Fruit fly (Drosophila melanogaster) whole organism, embryonic: ENCODE results near the gene CG14190.
A peak's percentile ranks its signal among the peaks of the same experiment; 100 is the strongest.

Source experiments
- Atf3 ChIP-seq: fragments of 200-800 bp; sonication (Bioruptor generic); optimal IDR thresholded peaks from 3 replicates; lab custom pipeline; 2016; ENCODE audit warnings: missing biosample characterization, missing genetic modification characterization
- B-H1 ChIP-seq: fragments of 200-800 bp; sonication (Bioruptor generic); IDR thresholded peaks from 3 replicates; pipeline ENCODE4 v1.3.6; 2022; ENCODE audit warnings: missing biosample characterization, missing genetic modification characterization
- Bdp1 ChIP-seq: fragments of 200-800 bp; sonication (Bioruptor generic); optimal IDR thresholded peaks from 3 replicates; lab custom pipeline; 2016; ENCODE audit warnings: missing biosample characterization, missing genetic modification characterization
- Blimp-1 ChIP-seq: fragments of 200-800 bp; sonication (Bioruptor generic); optimal IDR thresholded peaks from 3 replicates; lab custom pipeline; 2018; ENCODE audit warnings: missing biosample characterization, missing genetic modification characterization, mild to moderate bottlenecking, moderate library complexity, missing genetic modification reagents
- C15 ChIP-seq: fragments of 200-800 bp; sonication (Bioruptor generic); IDR thresholded peaks from 3 replicates; pipeline ENCODE4 v1.3.6; 2022; ENCODE audit warnings: missing biosample characterization, missing genetic modification characterization
- CG11398 ChIP-seq: fragments of 200-800 bp; sonication (Bioruptor generic); optimal IDR thresholded peaks from 2 replicates; lab custom pipeline; 2016; ENCODE audit warnings: missing biosample characterization, missing genetic modification characterization
- CG11504 ChIP-seq: fragments of 200-800 bp; sonication (Bioruptor generic); optimal IDR thresholded peaks from 3 replicates; lab custom pipeline; 2019; ENCODE audit warnings: missing biosample characterization, mild to moderate bottlenecking, missing genetic modification characterization, moderate library complexity
- CG12659 ChIP-seq: fragments of 200-800 bp; sonication (Bioruptor generic); optimal IDR thresholded peaks from 3 replicates; lab custom pipeline; 2017; ENCODE audit warnings: mild to moderate bottlenecking, missing biosample characterization, missing genetic modification reagents, missing genetic modification characterization
- CG13296 ChIP-seq: fragments of 200-800 bp; sonication (Bioruptor generic); optimal IDR thresholded peaks from 3 replicates; lab custom pipeline; 2018; ENCODE audit warnings: missing biosample characterization, mild to moderate bottlenecking, missing genetic modification characterization
- CG17361 ChIP-seq: fragments of 200-800 bp; sonication (Bioruptor generic); IDR thresholded peaks from 3 replicates; pipeline ENCODE4 v1.3.6; 2022; ENCODE audit warnings: missing biosample characterization, missing genetic modification characterization
- CG18476 ChIP-seq: fragments of 200-800 bp; sonication (Bioruptor generic); optimal IDR thresholded peaks from 2 replicates; lab custom pipeline; 2016; ENCODE audit warnings: missing biosample characterization, mild to moderate bottlenecking, missing genetic modification characterization
- CG18599 ChIP-seq: fragments of 200-800 bp; sonication (Bioruptor generic); optimal IDR thresholded peaks from 3 replicates; lab custom pipeline; 2017; ENCODE audit warnings: missing biosample characterization, missing genetic modification characterization, mild to moderate bottlenecking, moderate library complexity, missing genetic modification reagents
- CG2129 ChIP-seq: fragments of 200-800 bp; sonication (Bioruptor generic); IDR thresholded peaks from 2 replicates; pipeline ENCODE4 v1.3.6; 2022; ENCODE audit warnings: missing biosample characterization, missing genetic modification characterization; ENCODE audit not compliant: partially characterized antibody
- CG3065 ChIP-seq: fragments of 200-800 bp; sonication (Bioruptor generic); optimal IDR thresholded peaks from 2 replicates; lab custom pipeline; 2016; ENCODE audit warnings: missing biosample characterization, missing genetic modification characterization
- CG33213 ChIP-seq: fragments of 200-800 bp; sonication (Bioruptor generic); optimal IDR thresholded peaks from 3 replicates; lab custom pipeline; 2016; ENCODE audit warnings: missing biosample characterization, missing genetic modification characterization
- CG34224 ChIP-seq: fragments of 200-800 bp; sonication (Bioruptor generic); IDR thresholded peaks from 3 replicates; pipeline ENCODE4 v1.3.6; 2022; ENCODE audit warnings: missing biosample characterization, missing genetic modification characterization; ENCODE audit not compliant: partially characterized antibody
- CG4360 ChIP-seq: fragments of 200-800 bp; sonication (Bioruptor generic); IDR thresholded peaks from 2 replicates; pipeline ENCODE4 v1.3.6; 2022; ENCODE audit warnings: missing biosample characterization, missing genetic modification characterization
- CG6765 ChIP-seq: fragments of 200-800 bp; sonication (Bioruptor generic); optimal IDR thresholded peaks from 3 replicates; lab custom pipeline; 2017; ENCODE audit warnings: missing biosample characterization, mild to moderate bottlenecking, missing genetic modification characterization
- CG7556 ChIP-seq: fragments of 200-800 bp; sonication (Bioruptor generic); optimal IDR thresholded peaks from 2 replicates; lab custom pipeline; 2017; ENCODE audit warnings: missing biosample characterization, mild to moderate bottlenecking, missing genetic modification characterization
- CG8765 ChIP-seq: fragments of 200-800 bp; sonication (Bioruptor generic); IDR thresholded peaks from 2 replicates; pipeline ENCODE4 v1.3.6; 2022; ENCODE audit warnings: missing biosample characterization, missing genetic modification characterization
- CG9797 ChIP-seq: fragments of 200-800 bp; sonication (Bioruptor generic); optimal IDR thresholded peaks from 3 replicates; lab custom pipeline; 2018; ENCODE audit warnings: missing biosample characterization, mild to moderate bottlenecking, missing genetic modification characterization
- CkIIα-i1 ChIP-seq: fragments of 200-800 bp; sonication (Bioruptor generic); IDR thresholded peaks from 2 replicates; pipeline ENCODE4 v1.3.6; 2022; ENCODE audit warnings: missing biosample characterization, missing genetic modification characterization
- CrebB ChIP-seq: fragments of 200-800 bp; sonication (Bioruptor generic); optimal IDR thresholded peaks from 3 replicates; lab custom pipeline; 2018; ENCODE audit warnings: missing biosample characterization, mild to moderate bottlenecking, missing genetic modification characterization
- Dek ChIP-seq: fragments of 200-800 bp; sonication (Bioruptor generic); optimal IDR thresholded peaks from 3 replicates; lab custom pipeline; 2019; ENCODE audit warnings: missing biosample characterization, mild to moderate bottlenecking, missing genetic modification characterization, moderate library complexity
- Dref ChIP-seq: fragments of 200-800 bp; sonication (Bioruptor generic); IDR thresholded peaks from 2 replicates; pipeline ENCODE4 v1.3.6; 2022; ENCODE audit warnings: missing biosample characterization, missing genetic modification characterization
- HmgD ChIP-seq: fragments of 200-800 bp; sonication (Bioruptor generic); optimal IDR thresholded peaks from 3 replicates; lab custom pipeline; 2016; ENCODE audit warnings: missing biosample characterization, missing genetic modification characterization
- Kr ChIP-seq: fragments of 200-800 bp; sonication (Bioruptor generic); optimal IDR thresholded peaks from 2 replicates; lab custom pipeline; 2017; ENCODE audit warnings: missing biosample characterization, mild to moderate bottlenecking, missing genetic modification characterization
- MTF-1 ChIP-seq: fragments of 200-800 bp; sonication (Bioruptor generic); optimal IDR thresholded peaks from 2 replicates; lab custom pipeline; 2018; ENCODE audit warnings: missing biosample characterization, mild to moderate bottlenecking, missing genetic modification characterization, borderline replicate concordance
- Nf-YB ChIP-seq: fragments of 200-800 bp; sonication (Bioruptor generic); optimal IDR thresholded peaks from 3 replicates; lab custom pipeline; 2019; ENCODE audit warnings: missing biosample characterization, mild to moderate bottlenecking, missing genetic modification characterization, moderate library complexity
- PHDP ChIP-seq: fragments of 200-800 bp; sonication (Bioruptor generic); optimal IDR thresholded peaks from 3 replicates; lab custom pipeline; 2018; ENCODE audit warnings: missing biosample characterization, mild to moderate bottlenecking, missing genetic modification characterization, moderate library complexity
- Sox100B ChIP-seq: fragments of 200-800 bp; sonication (Bioruptor generic); optimal IDR thresholded peaks from 3 replicates; lab custom pipeline; 2018; ENCODE audit warnings: missing biosample characterization, mild to moderate bottlenecking, missing genetic modification characterization
- Tbp ChIP-seq: fragments of >200 bp; optimal IDR thresholded peaks from 2 replicates; lab custom pipeline; 2018; ENCODE audit warnings: missing biosample characterization, missing genetic modification characterization
- Usf ChIP-seq: fragments of 200-800 bp; sonication (Bioruptor generic); optimal IDR thresholded peaks from 2 replicates; lab custom pipeline; 2017; ENCODE audit warnings: missing genotype, missing biosample characterization, missing genetic modification characterization
- ac ChIP-seq: fragments of 200-800 bp; sonication (Bioruptor generic); optimal IDR thresholded peaks from 3 replicates; lab custom pipeline; 2017; ENCODE audit warnings: missing biosample characterization, mild to moderate bottlenecking, missing genetic modification characterization
- amos ChIP-seq: fragments of 200-800 bp; sonication (Bioruptor generic); IDR thresholded peaks from 2 replicates; pipeline ENCODE4 v1.3.6; 2022; ENCODE audit warnings: missing biosample characterization, missing genetic modification characterization; ENCODE audit not compliant: partially characterized antibody
- croc ChIP-seq: fragments of 200-800 bp; sonication (Bioruptor generic); conservative IDR thresholded peaks from 3 replicates; pipeline ENCODE4 v1.3.6; 2022; ENCODE audit warnings: missing biosample characterization, missing genetic modification characterization
- dan ChIP-seq: fragments of 200-800 bp; sonication (Bioruptor generic); IDR thresholded peaks from 2 replicates; pipeline ENCODE4 v1.3.6; 2022; ENCODE audit warnings: missing biosample characterization, missing genetic modification characterization
- ems ChIP-seq: fragments of 200-800 bp; sonication (Bioruptor generic); optimal IDR thresholded peaks from 3 replicates; lab custom pipeline; 2016; ENCODE audit warnings: missing biosample characterization, missing genetic modification characterization
- fd96Cb ChIP-seq: fragments of 200-800 bp; sonication (Bioruptor generic); optimal IDR thresholded peaks from 2 replicates; lab custom pipeline; 2018; ENCODE audit warnings: missing biosample characterization, mild to moderate bottlenecking, missing genetic modification characterization, moderate library complexity
- fru ChIP-seq: fragments of >200 bp; optimal IDR thresholded peaks from 2 replicates; lab custom pipeline; 2017
- gsb-n ChIP-seq: fragments of 200-800 bp; sonication (Bioruptor generic); optimal IDR thresholded peaks from 3 replicates; lab custom pipeline; 2018; ENCODE audit warnings: missing biosample characterization, mild to moderate bottlenecking, missing genetic modification characterization
- lilli ChIP-seq: fragments of 200-800 bp; sonication (Bioruptor generic); optimal IDR thresholded peaks from 3 replicates; lab custom pipeline; 2016; ENCODE audit warnings: missing biosample characterization, missing genetic modification characterization
- mirr ChIP-seq: fragments of 200-800 bp; sonication (Bioruptor generic); optimal IDR thresholded peaks from 3 replicates; lab custom pipeline; 2018; ENCODE audit warnings: missing biosample characterization, mild to moderate bottlenecking, missing genetic modification characterization
- prd ChIP-seq, 3 experiments: fragments of >200 bp in 2 of 3; fragments of 200-800 bp in 1 of 3; sonication (Bioruptor generic) in 1 of 3; optimal IDR thresholded peaks in 2 of 3; IDR thresholded peaks in 1 of 3; 2 replicates in 2 of 3; 3 replicates in 1 of 3; pipeline versions ENCODE4 v1.3.6 to Lab custom; 2017 to 2022; ENCODE audit warnings: missing biosample characterization in 1 of 3, missing genetic modification characterization in 1 of 3
- salm ChIP-seq: fragments of 200-800 bp; sonication (Bioruptor generic); optimal IDR thresholded peaks from 2 replicates; lab custom pipeline; 2018; ENCODE audit warnings: missing biosample characterization, mild to moderate bottlenecking, missing genetic modification characterization
- sima ChIP-seq: fragments of 200-800 bp; sonication (Bioruptor generic); optimal IDR thresholded peaks from 2 replicates; lab custom pipeline; 2016; ENCODE audit warnings: missing biosample characterization, missing genetic modification characterization
- ssp ChIP-seq: fragments of 200-800 bp; sonication (Bioruptor generic); IDR thresholded peaks from 2 replicates; pipeline ENCODE4 v1.3.6; 2022; ENCODE audit warnings: missing biosample characterization, missing genetic modification characterization
- tio ChIP-seq: fragments of 200-800 bp; sonication (Bioruptor generic); optimal IDR thresholded peaks from 2 replicates; lab custom pipeline; 2017; ENCODE audit warnings: missing biosample characterization, missing genetic modification characterization, inconsistent platforms
- unc-4 ChIP-seq: fragments of 200-800 bp; sonication (Bioruptor generic); IDR thresholded peaks from 2 replicates; pipeline ENCODE4 v1.3.6; 2022; ENCODE audit warnings: missing biosample characterization, missing genetic modification characterization; ENCODE audit not compliant: partially characterized antibody

Gene CG14190

dm6 chrX:19018102-19018814, 38.5 kb upstream of the CG14190 start (continued):
- TF ChIP-seq sima (GFP tag; lab: Kevin White, UChicago) (peak; percentile 20), CG2129 (GFP tag; lab: Robert Waterston, UW) (no peak), Dref (GFP tag; lab: Robert Waterston, UW) (no peak), CG18599 (GFP tag; lab: Kevin White, UChicago) (peak; percentile 91), lilli (peak; percentile 81), HmgD (GFP tag; lab: Kevin White, UChicago) (peak; percentile 48), Blimp-1 (GFP tag; lab: Kevin White, UChicago) (peak; percentile 78), tio (GFP tag; lab: Kevin White, UChicago) (peak; percentile 34), C15 (0 out of 3 replicates have a peak, but pooled peaks have one; percentile 52), ssp (peak; percentile 68), gsb-n (peak; percentile 84), CG6765 (no peak), CrebB (tag; lab: Kevin White, UChicago) (peak; percentile 77), Atf3 (GFP tag; lab: Kevin White, UChicago) (peak; percentile 78), Nf-YB (GFP tag; lab: Kevin White, UChicago) (peak; percentile 58), CG3065 (GFP tag; lab: Kevin White, UChicago) (peak; percentile 63), CkIIα-i1 (GFP tag; lab: Robert Waterston, UW) (no peak), fd96Cb (peak; percentile 78), amos (no peak), CG9797 (GFP tag; lab: Kevin White, UChicago) (no peak), CG4360 (GFP tag; lab: Robert Waterston, UW) (peak; percentile 51), Bdp1 (peak; percentile 66), Sox100B (peak; percentile 65), Tbp (GFP tag; lab: Kevin White, UChicago) (no peak), salm (tag; lab: Kevin White, UChicago) (peak; percentile 64), dan (GFP tag; lab: Robert Waterston, UW) (no peak; the same call in 1 of the 2 replicates), ac (GFP tag; lab: Kevin White, UChicago) (peak; percentile 47), mirr (GFP tag; lab: Kevin White, UChicago) (peak; percentile 48), prd (optimal IDR thresholded peaks at IDR 0.05; lab: Kevin White, UChicago) (no peak), prd (GFP tag; IDR thresholded peaks at IDR 0.05; lab: Robert Waterston, UW) (peak; percentile 86), CG11504 (tag; lab: Kevin White, UChicago) (peak; percentile 86), CG8765 (no peak), Dek (tag; lab: Kevin White, UChicago) (peak; percentile 77), CG33213 (GFP tag; lab: Kevin White, UChicago) (peak; percentile 72), CG34224 (GFP tag; lab: Robert Waterston, UW) (no peak), Kr (GFP tag; lab: Kevin White, UChicago) (no peak), croc (GFP tag; lab: Robert Waterston, UW) (peak; percentile 81), unc-4 (GFP tag; lab: Robert Waterston, UW) (no peak), MTF-1 (GFP tag; lab: Kevin White, UChicago) (peak; percentile 71), CG18476 (GFP tag; lab: Kevin White, UChicago) (peak; percentile 71), CG12659 (GFP tag; lab: Kevin White, UChicago) (peak; percentile 77), CG13296 (peak; percentile 63), ems (peak; percentile 79), CG7556 (GFP tag; lab: Kevin White, UChicago) (peak; percentile 90), Usf (GFP tag; lab: Kevin White, UChicago) (peak; percentile 34), fru (lab: Kevin White, UChicago) (no peak), B-H1 (GFP tag; lab: Robert Waterston, UW) (peak; percentile 68; the same call in 2 of the 3 replicates), PHDP (tag; lab: Kevin White, UChicago) (peak; percentile 80), CG17361 (GFP tag; lab: Robert Waterston, UW) (peak; percentile 78), CG11398 (peak; percentile 66)
